Worm (Caenorhabditis elegans) whole organism, L1 larva: ENCODE measurements around the gene C08F1.12.

Experiments
- F16B12.6 ChIP-seq: fragments of 150-350 bp; optimal IDR thresholded peaks from 2 replicates; lab custom pipeline; 2014; ENCODE audit warnings: missing biosample characterization, missing genetic modification characterization
- ces-1 ChIP-seq: fragments of 150-350 bp; optimal IDR thresholded peaks from 2 replicates; lab custom pipeline; 2014; ENCODE audit warnings: missing biosample characterization, missing genetic modification reagents, missing genetic modification characterization
- egl-27 ChIP-seq, 2 experiments: fragments of 150-350 bp in 1 of 2; sonication (generic microtip); optimal IDR thresholded peaks; 3 replicates each; lab custom pipeline; 2017 to 2018; ENCODE audit warnings: missing biosample characterization in 2 of 2, missing genetic modification characterization in 2 of 2, missing genetic modification reagents in 2 of 2
- lin-15B ChIP-seq: fragments of 150-350 bp; sonication (generic microtip); optimal IDR thresholded peaks from 3 replicates; lab custom pipeline; 2014; ENCODE audit warnings: missing biosample characterization, missing genetic modification characterization
- nhr-237 ChIP-seq: fragments of 150-350 bp; optimal IDR thresholded peaks from 2 replicates; lab custom pipeline; 2014; ENCODE audit warnings: missing biosample characterization, missing genetic modification characterization
- tbx-2 ChIP-seq: sonication (generic microtip); optimal IDR thresholded peaks from 2 replicates; lab custom pipeline; 2016; ENCODE audit warnings: missing genetic modification characterization, missing compliant biosample characterization
- ztf-4 ChIP-seq: fragments of 150-350 bp; optimal IDR thresholded peaks from 2 replicates; lab custom pipeline; 2014; ENCODE audit warnings: missing biosample characterization, missing genetic modification characterization

DNA sequence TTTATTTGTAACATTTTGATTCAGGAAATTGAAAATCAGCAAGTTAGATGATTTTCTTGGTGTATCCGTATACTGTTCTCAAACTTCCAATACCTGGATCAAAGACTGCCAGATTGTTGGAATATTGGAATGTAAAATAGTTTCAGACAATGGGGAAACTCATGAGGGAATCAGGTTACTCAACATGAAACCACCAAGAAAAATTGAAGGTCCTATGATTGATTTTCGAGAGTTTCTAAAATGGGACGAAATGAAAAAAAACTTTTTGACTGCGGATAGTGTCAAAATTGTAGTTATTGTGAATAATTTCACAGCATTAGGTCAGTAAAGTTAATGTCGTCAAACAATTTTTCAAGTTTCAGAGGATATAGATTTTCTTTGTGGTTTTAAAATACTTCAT is 34.5 kb downstream of the C08F1.12 start, which contains the start of gene math-3:
- TF ChIP-seq egl-27 (tag; optimal IDR thresholded peaks at IDR 0.05; lab: Kevin White, UChicago) (no peak), nhr-237 (tag; lab: Kevin White, UChicago) (no peak), lin-15B (no peak), tbx-2 (tag; lab: Kevin White, UChicago) (no peak), F16B12.6 (tag; lab: Kevin White, UChicago) (no peak), ztf-4 (no peak), ces-1 (GFP tag; lab: Kevin White, UChicago) (no peak)
